Worm (Caenorhabditis elegans): ENCODE measurements around the gene rpb-6.

ce11 chrII:10594312-10594711 is 15.1 kb downstream of the rpb-6 start:
- no peak for TF ChIP-seq lim-6 (tag; optimal IDR thresholded peaks at IDR 0.05)
- TF ChIP-seq pqm-1 (tag; optimal IDR thresholded peaks at IDR 0.05), result no peak
- no peak for TF ChIP-seq dve-1 (tag; optimal IDR thresholded peaks at IDR 0.05)
